Fruit fly (Drosophila melanogaster) whole organism, embryonic: ENCODE results near the gene LysB.

Experiments
- Abd-B ChIP-seq: fragments of 200-800 bp; sonication (Bioruptor generic); optimal IDR thresholded peaks from 2 replicates; lab custom pipeline; 2018; ENCODE audit warnings: missing biosample characterization, mild to moderate bottlenecking, missing genetic modification characterization, moderate library complexity
- Adf1 ChIP-seq: fragments of 200-800 bp; sonication (Bioruptor generic); IDR thresholded peaks from 2 replicates; pipeline ENCODE4 v1.3.6; 2022; ENCODE audit warnings: missing biosample characterization, missing genetic modification characterization
- Atf-2 ChIP-seq: fragments of 200-800 bp; sonication (Bioruptor generic); optimal IDR thresholded peaks from 2 replicates; lab custom pipeline; 2016; ENCODE audit warnings: missing biosample characterization, missing genetic modification characterization
- Atf3 ChIP-seq: fragments of 200-800 bp; sonication (Bioruptor generic); optimal IDR thresholded peaks from 3 replicates; lab custom pipeline; 2016; ENCODE audit warnings: missing biosample characterization, missing genetic modification characterization
- CG10979 ChIP-seq: fragments of 200-800 bp; sonication (Bioruptor generic); optimal IDR thresholded peaks from 2 replicates; lab custom pipeline; 2018; ENCODE audit warnings: missing biosample characterization, mild to moderate bottlenecking, missing genetic modification characterization, moderate library complexity
- CG11093 ChIP-seq: fragments of 200-800 bp; sonication (Bioruptor generic); IDR thresholded peaks from 3 replicates; pipeline ENCODE4 v1.3.6; 2022; ENCODE audit warnings: missing biosample characterization, missing genetic modification characterization
- CG1647 ChIP-seq: fragments of 200-800 bp; sonication (Bioruptor generic); optimal IDR thresholded peaks from 3 replicates; lab custom pipeline; 2016; ENCODE audit warnings: missing biosample characterization, missing genetic modification characterization
- CG16863 ChIP-seq: fragments of 200-800 bp; sonication (Bioruptor generic); optimal IDR thresholded peaks from 3 replicates; lab custom pipeline; 2016; ENCODE audit warnings: missing biosample characterization, missing genetic modification characterization
- CG17328 ChIP-seq: fragments of 200-800 bp; sonication (Bioruptor generic); IDR thresholded peaks from 2 replicates; pipeline ENCODE4 v1.3.6; 2022; ENCODE audit warnings: missing biosample characterization, missing genetic modification characterization
- CG2678 ChIP-seq: fragments of 200-800 bp; sonication (Bioruptor generic); optimal IDR thresholded peaks from 3 replicates; lab custom pipeline; 2019; ENCODE audit warnings: missing biosample characterization, mild to moderate bottlenecking, missing genetic modification characterization, moderate library complexity
- CG32532 ChIP-seq: fragments of 200-800 bp; sonication (Bioruptor generic); IDR thresholded peaks from 2 replicates; pipeline ENCODE4 v1.3.6; 2022; ENCODE audit warnings: missing biosample characterization, missing genetic modification characterization
- CG3281 ChIP-seq: fragments of 200-800 bp; sonication (Bioruptor generic); optimal IDR thresholded peaks from 3 replicates; lab custom pipeline; 2017; ENCODE audit warnings: missing biosample characterization, mild to moderate bottlenecking, missing genetic modification characterization
- CG3407 ChIP-seq: fragments of 200-800 bp; sonication (Bioruptor generic); optimal IDR thresholded peaks from 2 replicates; lab custom pipeline; 2018; ENCODE audit warnings: missing biosample characterization, mild to moderate bottlenecking, missing genetic modification characterization
- CG34376 ChIP-seq: fragments of 200-800 bp; sonication (Bioruptor generic); optimal IDR thresholded peaks from 2 replicates; lab custom pipeline; 2018; ENCODE audit warnings: missing biosample characterization, mild to moderate bottlenecking, missing genetic modification characterization
- CG34422 ChIP-seq: fragments of 200-800 bp; sonication (Bioruptor generic); IDR thresholded peaks from 3 replicates; pipeline ENCODE4 v1.3.6; 2022; ENCODE audit warnings: missing biosample characterization, missing genetic modification characterization
- CG5180 ChIP-seq: fragments of 200-800 bp; sonication (Bioruptor generic); optimal IDR thresholded peaks from 3 replicates; lab custom pipeline; 2017; ENCODE audit warnings: missing biosample characterization, missing genetic modification characterization, mild to moderate bottlenecking, moderate library complexity, missing genetic modification reagents
- CG7963 ChIP-seq: fragments of 200-800 bp; sonication (Bioruptor generic); IDR thresholded peaks from 3 replicates; pipeline ENCODE4 v1.3.6; 2022; ENCODE audit warnings: missing biosample characterization, missing genetic modification characterization; ENCODE audit not compliant: partially characterized antibody
- CG8290 ChIP-seq, 3 experiments: fragments of 200-800 bp; sonication (Bioruptor generic); optimal IDR thresholded peaks; 2 replicates each; lab custom pipeline; 2016 to 2019; ENCODE audit warnings: missing biosample characterization in 3 of 3, missing genetic modification characterization in 3 of 3, mild to moderate bottlenecking in 2 of 3, moderate library complexity in 1 of 3
- CG8765 ChIP-seq: fragments of 200-800 bp; sonication (Bioruptor generic); IDR thresholded peaks from 2 replicates; pipeline ENCODE4 v1.3.6; 2022; ENCODE audit warnings: missing biosample characterization, missing genetic modification characterization
- CkIIα-i1 ChIP-seq: fragments of 200-800 bp; sonication (Bioruptor generic); IDR thresholded peaks from 2 replicates; pipeline ENCODE4 v1.3.6; 2022; ENCODE audit warnings: missing biosample characterization, missing genetic modification characterization
- Dref ChIP-seq: fragments of 200-800 bp; sonication (Bioruptor generic); IDR thresholded peaks from 2 replicates; pipeline ENCODE4 v1.3.6; 2022; ENCODE audit warnings: missing biosample characterization, missing genetic modification characterization
- Gug ChIP-seq: fragments of 200-800 bp; sonication (Bioruptor generic); IDR thresholded peaks from 4 replicates; pipeline ENCODE4 v1.3.6; 2022; ENCODE audit warnings: missing biosample characterization, missing genetic modification characterization
- HHEX ChIP-seq: fragments of 200-800 bp; sonication (Bioruptor generic); optimal IDR thresholded peaks from 3 replicates; lab custom pipeline; 2017; ENCODE audit warnings: missing biosample characterization, mild to moderate bottlenecking, missing genetic modification characterization, missing genetic modification reagents
- Hand ChIP-seq: fragments of 200-800 bp; sonication (Bioruptor generic); optimal IDR thresholded peaks from 2 replicates; lab custom pipeline; 2017; ENCODE audit warnings: mild to moderate bottlenecking, missing biosample characterization, missing genetic modification reagents, missing genetic modification characterization
- Mrtf ChIP-seq: fragments of 200-800 bp; sonication (Bioruptor generic); IDR thresholded peaks from 3 replicates; pipeline ENCODE4 v1.3.6; 2022; ENCODE audit warnings: missing biosample characterization, missing genetic modification characterization
- NC2β ChIP-seq: fragments of 200-800 bp; sonication (Bioruptor generic); optimal IDR thresholded peaks from 2 replicates; lab custom pipeline; 2016; ENCODE audit warnings: missing biosample characterization, missing genetic modification characterization
- Scr ChIP-seq: fragments of 200-800 bp; sonication (Bioruptor generic); IDR thresholded peaks from 2 replicates; pipeline ENCODE4 v1.3.6; 2022; ENCODE audit warnings: missing biosample characterization, missing genetic modification characterization; ENCODE audit not compliant: partially characterized antibody
- Sry-δ ChIP-seq: fragments of 200-800 bp; sonication (Bioruptor generic); optimal IDR thresholded peaks from 2 replicates; lab custom pipeline; 2016; ENCODE audit warnings: missing biosample characterization, missing genetic modification characterization
- Ssrp ChIP-seq: fragments of 200-800 bp; sonication (Bioruptor generic); optimal IDR thresholded peaks from 2 replicates; lab custom pipeline; 2018; ENCODE audit warnings: missing biosample characterization, mild to moderate bottlenecking, missing genetic modification characterization, moderate library complexity
- Usf ChIP-seq: fragments of 200-800 bp; sonication (Bioruptor generic); optimal IDR thresholded peaks from 2 replicates; lab custom pipeline; 2017; ENCODE audit warnings: missing genotype, missing biosample characterization, missing genetic modification characterization
- al ChIP-seq: fragments of 200-800 bp; sonication (Bioruptor generic); IDR thresholded peaks from 2 replicates; pipeline ENCODE4 v1.3.6; 2022; ENCODE audit warnings: missing biosample characterization, missing genetic modification characterization
- ap ChIP-seq: fragments of 200-800 bp; sonication (Bioruptor generic); IDR thresholded peaks from 2 replicates; pipeline ENCODE4 v1.3.6; 2022; ENCODE audit warnings: missing biosample characterization, missing genetic modification characterization
- ara ChIP-seq: fragments of 200-800 bp; sonication (Bioruptor generic); IDR thresholded peaks from 2 replicates; pipeline ENCODE4 v1.3.6; 2022; ENCODE audit warnings: missing biosample characterization, missing genetic modification characterization
- ash1 ChIP-seq: fragments of 200-800 bp; sonication (Bioruptor generic); optimal IDR thresholded peaks from 2 replicates; lab custom pipeline; 2018; ENCODE audit warnings: missing biosample characterization, mild to moderate bottlenecking, missing genetic modification characterization
- crp ChIP-seq, 2 experiments: fragments of 200-800 bp; sonication (Bioruptor generic); optimal IDR thresholded peaks; 2 replicates in 1 of 2; 3 replicates in 1 of 2; lab custom pipeline; 2017; ENCODE audit warnings: missing biosample characterization in 2 of 2, missing genetic modification characterization in 2 of 2, mild to moderate bottlenecking in 1 of 2, moderate library complexity in 1 of 2
- danr ChIP-seq: fragments of 200-800 bp; sonication (Bioruptor generic); IDR thresholded peaks from 2 replicates; pipeline ENCODE4 v1.3.6; 2022; ENCODE audit warnings: missing biosample characterization, missing genetic modification characterization
- fd64A ChIP-seq: fragments of 200-800 bp; sonication (Bioruptor generic); optimal IDR thresholded peaks from 3 replicates; lab custom pipeline; 2018; ENCODE audit warnings: missing biosample characterization, mild to moderate bottlenecking, missing genetic modification characterization
- ftz-f1 ChIP-seq: fragments of 200-800 bp; sonication (Bioruptor generic); optimal IDR thresholded peaks from 2 replicates; lab custom pipeline; 2016; ENCODE audit warnings: missing biosample characterization, missing genetic modification characterization
- h ChIP-seq: fragments of >200 bp; optimal IDR thresholded peaks from 2 replicates; lab custom pipeline; 2017
- maf-S ChIP-seq: fragments of 200-800 bp; sonication (Bioruptor generic); optimal IDR thresholded peaks from 2 replicates; lab custom pipeline; 2016; ENCODE audit warnings: missing biosample characterization, missing genetic modification characterization
- mirr ChIP-seq: fragments of 200-800 bp; sonication (Bioruptor generic); optimal IDR thresholded peaks from 3 replicates; lab custom pipeline; 2018; ENCODE audit warnings: missing biosample characterization, mild to moderate bottlenecking, missing genetic modification characterization
- pfk ChIP-seq: fragments of 200-800 bp; sonication (Bioruptor generic); optimal IDR thresholded peaks from 2 replicates; lab custom pipeline; 2018; ENCODE audit warnings: missing biosample characterization, mild to moderate bottlenecking, missing genetic modification characterization, moderate library complexity
- phol ChIP-seq: fragments of 200-800 bp; sonication (Bioruptor generic); optimal IDR thresholded peaks from 3 replicates; lab custom pipeline; 2018; ENCODE audit warnings: missing biosample characterization, mild to moderate bottlenecking, missing genetic modification characterization, moderate library complexity
- psq ChIP-seq: fragments of 200-800 bp; sonication (Bioruptor generic); optimal IDR thresholded peaks from 2 replicates; lab custom pipeline; 2017; ENCODE audit warnings: missing biosample characterization, missing genetic modification characterization
- run ChIP-seq: fragments of 200-800 bp; sonication (Bioruptor generic); optimal IDR thresholded peaks from 3 replicates; lab custom pipeline; 2018; ENCODE audit warnings: missing biosample characterization, mild to moderate bottlenecking, missing genetic modification characterization
- sisA ChIP-seq: fragments of 200-800 bp; sonication (Bioruptor generic); IDR thresholded peaks from 2 replicates; pipeline ENCODE4 v1.3.6; 2022; ENCODE audit warnings: missing biosample characterization, missing genetic modification characterization
- sr ChIP-seq: fragments of 200-800 bp; sonication (Bioruptor generic); IDR thresholded peaks from 3 replicates; pipeline ENCODE4 v1.3.6; 2022; ENCODE audit warnings: missing biosample characterization, missing genetic modification characterization
- stc ChIP-seq: fragments of 200-800 bp; sonication (Bioruptor generic); IDR thresholded peaks from 2 replicates; pipeline ENCODE4 v1.3.6; 2022; ENCODE audit warnings: missing biosample characterization, missing genetic modification characterization
- trh ChIP-seq: fragments of 200-800 bp; sonication (Bioruptor generic); optimal IDR thresholded peaks from 2 replicates; lab custom pipeline; 2016; ENCODE audit warnings: missing biosample characterization, missing genetic modification characterization
- unpg ChIP-seq: fragments of 200-800 bp; sonication (Bioruptor generic); optimal IDR thresholded peaks from 3 replicates; lab custom pipeline; 2018; ENCODE audit warnings: missing biosample characterization, mild to moderate bottlenecking, missing genetic modification characterization, moderate library complexity
- vnd ChIP-seq: fragments of 200-800 bp; sonication (Bioruptor generic); IDR thresholded peaks from 3 replicates; pipeline ENCODE4 v1.3.6; 2022; ENCODE audit warnings: missing biosample characterization, missing genetic modification characterization; ENCODE audit not compliant: partially characterized antibody
- zfh1 ChIP-seq: fragments of 200-800 bp; sonication (Bioruptor generic); IDR thresholded peaks from 3 replicates; pipeline ENCODE4 v1.3.6; 2022; ENCODE audit warnings: missing biosample characterization, missing genetic modification characterization

The LysB gene

dm6 chr3L:1166266-1166665, 40.9 kb upstream of the LysB start (continued):
- TF ChIP-seq Gug (GFP tag; lab: Robert Waterston, UW): no peak
- no peak for TF ChIP-seq al (GFP tag; lab: Robert Waterston, UW)
- TF ChIP-seq danr: peak; percentile 15; the same call in 1 of the 2 replicates
- TF ChIP-seq Scr (GFP tag; lab: Robert Waterston, UW): no peak
- TF ChIP-seq phol (tag; lab: Kevin White, UChicago): no peak
- no peak for TF ChIP-seq CG34376
- no peak for TF ChIP-seq vnd (GFP tag; lab: Robert Waterston, UW)
- TF ChIP-seq pfk (GFP tag; lab: Kevin White, UChicago): no peak
- TF ChIP-seq CG1647 (GFP tag; lab: Kevin White, UChicago): peak; percentile 2
- no peak for TF ChIP-seq CG11093 (GFP tag; lab: Robert Waterston, UW)
- no peak for TF ChIP-seq CkIIα-i1
- 0 out of 2 replicates have a peak, but pooled peaks have one; percentile 10 for TF ChIP-seq ap (GFP tag; lab: Robert Waterston, UW)
- no peak for TF ChIP-seq mirr (GFP tag; lab: Kevin White, UChicago)
- peak; percentile 8 for TF ChIP-seq CG16863 (GFP tag; lab: Kevin White, UChicago)
- TF ChIP-seq sr: peak; percentile 69
- TF ChIP-seq ara (GFP tag; lab: Robert Waterston, UW): peak; percentile 84
- peak; percentile 23 for TF ChIP-seq CG10979
- TF ChIP-seq fd64A (GFP tag; lab: Kevin White, UChicago): peak; percentile 91
- TF ChIP-seq h (lab: Kevin White, UChicago): no peak
- TF ChIP-seq CG3407 (GFP tag; lab: Kevin White, UChicago): peak; percentile 92
- TF ChIP-seq Dref: no peak
- TF ChIP-seq Mrtf (GFP tag; lab: Robert Waterston, UW): no peak
- peak; percentile 60; the same call in 1 of the 2 replicates for TF ChIP-seq CG17328 (GFP tag; lab: Robert Waterston, UW)
- TF ChIP-seq Hand (GFP tag; lab: Kevin White, UChicago): no peak
- peak; percentile 88 for TF ChIP-seq zfh1 (GFP tag; lab: Robert Waterston, UW)
- peak; percentile 72 for TF ChIP-seq HHEX (GFP tag; lab: Kevin White, UChicago)
- TF ChIP-seq Atf-2 (GFP tag; lab: Kevin White, UChicago): no peak
- no peak for TF ChIP-seq Usf (GFP tag; lab: Kevin White, UChicago)
- TF ChIP-seq CG32532: no peak
- no peak for TF ChIP-seq ftz-f1 (GFP tag; lab: Kevin White, UChicago)
- TF ChIP-seq CG34422: no peak
- peak; percentile 35 for TF ChIP-seq trh (GFP tag; lab: Kevin White, UChicago)
- no peak for TF ChIP-seq Atf3 (GFP tag; lab: Kevin White, UChicago)
- no peak for TF ChIP-seq crp (GFP tag; optimal IDR thresholded peaks at IDR 0.05; lab: Kevin White, UChicago)
- TF ChIP-seq CG8290 (GFP tag; optimal IDR thresholded peaks at IDR 0.05; lab: Kevin White, UChicago): no peak
- peak; percentile 49 to 87 for TF ChIP-seq CG8290 (tag; optimal IDR thresholded peaks at IDR 0.05; lab: Kevin White, UChicago)
- no peak for TF ChIP-seq Abd-B (GFP tag; lab: Kevin White, UChicago)
- TF ChIP-seq CG2678 (tag; lab: Kevin White, UChicago): peak; percentile 72
- no peak for TF ChIP-seq Adf1
- TF ChIP-seq unpg (GFP tag; lab: Kevin White, UChicago): peak; percentile 65
- TF ChIP-seq CG8765 (GFP tag; lab: Robert Waterston, UW): no peak
- no peak for TF ChIP-seq Ssrp (tag; lab: Kevin White, UChicago)
- no peak for TF ChIP-seq sisA (GFP tag; lab: Robert Waterston, UW)
- peak; percentile 71 for TF ChIP-seq CG5180
- peak; percentile 18 for TF ChIP-seq CG3281 (GFP tag; lab: Kevin White, UChicago)
- TF ChIP-seq stc (GFP tag; lab: Robert Waterston, UW): peak; percentile 51
- TF ChIP-seq psq (GFP tag; lab: Kevin White, UChicago): no peak
- TF ChIP-seq NC2β (GFP tag; lab: Kevin White, UChicago): peak; percentile 20
- TF ChIP-seq CG7963 (GFP tag; lab: Robert Waterston, UW): no peak
- TF ChIP-seq run (tag; lab: Kevin White, UChicago): peak; percentile 39
- no peak for TF ChIP-seq maf-S (GFP tag; lab: Kevin White, UChicago)
- no peak for TF ChIP-seq Sry-δ (GFP tag; lab: Kevin White, UChicago)
- TF ChIP-seq ash1 (GFP tag; lab: Kevin White, UChicago): no peak
